Worm (Caenorhabditis elegans) whole organism, mixed stage, embryonic: Measurements from ENCODE around the gene F48F7.6.

ENCODE experiments used
- blmp-1 ChIP-seq: fragments of 150-350 bp; optimal IDR thresholded peaks from 2 replicates; lab custom pipeline; 2014; ENCODE audit warnings: missing biosample characterization, missing genetic modification characterization
- ceh-43 ChIP-seq: fragments of 200-800 bp; sonication (Bioruptor generic); optimal IDR thresholded peaks from 2 replicates; lab custom pipeline; 2018; ENCODE audit warnings: mild to moderate bottlenecking, missing genetic modification characterization, moderate library complexity, missing compliant biosample characterization
- elt-3 ChIP-seq: fragments of 150-350 bp; optimal IDR thresholded peaks from 2 replicates; lab custom pipeline; 2014; ENCODE audit warnings: missing biosample characterization, missing genetic modification characterization
- flh-1 ChIP-seq: fragments of 200-800 bp; sonication (Bioruptor generic); optimal IDR thresholded peaks from 2 replicates; lab custom pipeline; 2018; ENCODE audit warnings: mild to moderate bottlenecking, missing genetic modification characterization, moderate library complexity, missing compliant biosample characterization
- lin-13 ChIP-seq: fragments of 150-350 bp; optimal IDR thresholded peaks from 2 replicates; lab custom pipeline; 2014; ENCODE audit warnings: missing biosample characterization, missing genetic modification characterization
- nhr-28 ChIP-seq: fragments of 150-350 bp; optimal IDR thresholded peaks from 2 replicates; lab custom pipeline; 2014; ENCODE audit warnings: missing biosample characterization, missing genetic modification characterization
- nhr-76 ChIP-seq: sonication (generic microtip); optimal IDR thresholded peaks from 2 replicates; lab custom pipeline; 2017; ENCODE audit warnings: missing biosample characterization, missing genetic modification characterization
- pha-4 ChIP-seq: fragments of 150-350 bp; optimal IDR thresholded peaks from 2 replicates; lab custom pipeline; 2018; ENCODE audit warnings: missing biosample characterization, missing genetic modification reagents, missing genetic modification characterization
- snpc-4 ChIP-seq: fragments of 150-350 bp; optimal IDR thresholded peaks from 2 replicates; lab custom pipeline; 2014; ENCODE audit warnings: missing biosample characterization, missing genetic modification characterization
- sptf-1 ChIP-seq: sonication (generic microtip); optimal IDR thresholded peaks from 2 replicates; lab custom pipeline; 2017; ENCODE audit warnings: mild to moderate bottlenecking, missing genetic modification characterization, moderate library complexity, missing compliant biosample characterization
- unc-39 ChIP-seq: fragments of 150-350 bp; optimal IDR thresholded peaks from 2 replicates; lab custom pipeline; 2014; ENCODE audit warnings: missing biosample characterization, missing genetic modification characterization

DNA sequence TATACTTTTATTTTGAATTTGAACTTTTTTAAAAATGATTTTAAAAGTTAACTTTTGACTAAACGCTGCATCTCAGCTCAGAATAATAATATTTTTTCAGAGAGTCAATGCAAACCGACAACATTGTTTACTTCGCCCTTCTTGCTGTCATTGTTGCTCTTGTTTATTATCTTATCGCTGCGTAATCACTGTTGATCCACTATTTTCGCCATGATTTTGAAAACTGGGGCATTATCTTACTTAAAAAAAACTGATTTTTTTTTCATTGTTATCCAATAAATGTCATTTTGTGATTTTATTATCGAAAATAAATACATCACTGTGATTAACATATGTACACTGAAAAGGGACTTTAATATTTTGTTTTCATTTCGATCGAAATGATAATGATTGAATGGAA lies 25.1 kb downstream of the F48F7.6 start:
- no peak for TF ChIP-seq flh-1 (GFP tag; lab: Kevin White, UChicago)
- no peak for TF ChIP-seq lin-13 (tag; lab: Kevin White, UChicago)
- no peak for TF ChIP-seq nhr-28
- no peak for TF ChIP-seq unc-39 (tag; lab: Kevin White, UChicago)
- no peak for TF ChIP-seq elt-3
- TF ChIP-seq pha-4 = no peak
- no peak for TF ChIP-seq snpc-4 (tag; lab: Kevin White, UChicago)
- TF ChIP-seq ceh-43 = no peak
- TF ChIP-seq blmp-1 (tag; lab: Kevin White, UChicago) = no peak
- no peak for TF ChIP-seq sptf-1 (tag; lab: Kevin White, UChicago)
- TF ChIP-seq nhr-76 (tag; lab: Kevin White, UChicago) = no peak
